Fruit fly (Drosophila melanogaster) whole organism, embryonic: ENCODE measurements around the gene Gpdh1.

Experiments used
- Awh ChIP-seq: fragments of 200-800 bp; sonication (Bioruptor generic); IDR thresholded peaks from 2 replicates; pipeline ENCODE4, ENCODE4 v1.3.6; 2022; ENCODE audit warnings: missing biosample characterization, missing genetic modification characterization
- CG10565 ChIP-seq: fragments of 200-800 bp; sonication (Bioruptor generic); optimal IDR thresholded peaks from 3 replicates; lab custom pipeline; 2016; ENCODE audit warnings: missing biosample characterization, mild to moderate bottlenecking, missing genetic modification characterization
- CG11085 ChIP-seq: fragments of 200-800 bp; sonication (Bioruptor generic); IDR thresholded peaks from 2 replicates; pipeline ENCODE4 v1.3.6; 2022; ENCODE audit warnings: missing biosample characterization, missing genetic modification characterization
- CG11723 ChIP-seq: fragments of 200-800 bp; sonication (Bioruptor generic); optimal IDR thresholded peaks from 2 replicates; lab custom pipeline; 2017; ENCODE audit warnings: missing biosample characterization, mild to moderate bottlenecking, missing genetic modification characterization
- CG17612 ChIP-seq: fragments of 200-800 bp; sonication (Bioruptor generic); IDR thresholded peaks from 2 replicates; pipeline ENCODE4 v1.3.6; 2022; ENCODE audit warnings: missing biosample characterization, missing genetic modification characterization
- CG2120 ChIP-seq: fragments of 200-800 bp; sonication (Bioruptor generic); optimal IDR thresholded peaks from 3 replicates; lab custom pipeline; 2016; ENCODE audit warnings: missing biosample characterization, missing genetic modification characterization
- CG30403 ChIP-seq: fragments of 200-800 bp; sonication (Bioruptor generic); optimal IDR thresholded peaks from 3 replicates; lab custom pipeline; 2016; ENCODE audit warnings: missing biosample characterization, missing genetic modification characterization
- CG3065 ChIP-seq: fragments of 200-800 bp; sonication (Bioruptor generic); optimal IDR thresholded peaks from 2 replicates; lab custom pipeline; 2016; ENCODE audit warnings: missing biosample characterization, missing genetic modification characterization
- CG32532 ChIP-seq: fragments of 200-800 bp; sonication (Bioruptor generic); IDR thresholded peaks from 2 replicates; pipeline ENCODE4 v1.3.6; 2022; ENCODE audit warnings: missing biosample characterization, missing genetic modification characterization
- CG32772 ChIP-seq: fragments of 200-800 bp; sonication (Bioruptor generic); IDR thresholded peaks from 2 replicates; pipeline ENCODE4 v1.3.6; 2022; ENCODE audit warnings: missing biosample characterization, missing genetic modification characterization
- CG3838 ChIP-seq: fragments of 200-800 bp; sonication (Bioruptor generic); optimal IDR thresholded peaks from 3 replicates; lab custom pipeline; 2016; ENCODE audit warnings: missing biosample characterization, missing genetic modification characterization
- CG4282 ChIP-seq: fragments of 200-800 bp; sonication (Bioruptor generic); optimal IDR thresholded peaks from 2 replicates; lab custom pipeline; 2016; ENCODE audit warnings: missing biosample characterization, missing genetic modification characterization
- CG4360 ChIP-seq: fragments of 200-800 bp; sonication (Bioruptor generic); IDR thresholded peaks from 2 replicates; pipeline ENCODE4 v1.3.6; 2022; ENCODE audit warnings: missing biosample characterization, missing genetic modification characterization
- CG4730 ChIP-seq: fragments of 200-800 bp; sonication (Bioruptor generic); IDR thresholded peaks from 2 replicates; pipeline ENCODE4 v1.3.6; 2022; ENCODE audit warnings: missing biosample characterization, missing genetic modification characterization
- CG6175 ChIP-seq: fragments of 200-800 bp; sonication (Bioruptor generic); IDR thresholded peaks from 3 replicates; pipeline ENCODE4 v1.3.6; 2022; ENCODE audit warnings: missing biosample characterization, missing genetic modification characterization
- CG6791 ChIP-seq: fragments of 200-800 bp; sonication (Bioruptor generic); IDR thresholded peaks from 3 replicates; pipeline ENCODE4 v1.3.6; 2022; ENCODE audit warnings: missing biosample characterization, missing genetic modification characterization; ENCODE audit not compliant: partially characterized antibody
- CG6813 ChIP-seq: fragments of 200-800 bp; sonication (Bioruptor generic); optimal IDR thresholded peaks from 2 replicates; lab custom pipeline; 2017; ENCODE audit warnings: missing biosample characterization, missing genetic modification characterization, mild to moderate bottlenecking, moderate library complexity, missing genetic modification reagents
- CG7556 ChIP-seq: fragments of 200-800 bp; sonication (Bioruptor generic); optimal IDR thresholded peaks from 2 replicates; lab custom pipeline; 2017; ENCODE audit warnings: missing biosample characterization, mild to moderate bottlenecking, missing genetic modification characterization
- CG9876 ChIP-seq: fragments of 200-800 bp; sonication (Bioruptor generic); optimal IDR thresholded peaks from 2 replicates; lab custom pipeline; 2016; ENCODE audit warnings: missing biosample characterization, missing genetic modification characterization
- HHEX ChIP-seq: fragments of 200-800 bp; sonication (Bioruptor generic); optimal IDR thresholded peaks from 3 replicates; lab custom pipeline; 2017; ENCODE audit warnings: missing biosample characterization, mild to moderate bottlenecking, missing genetic modification characterization, missing genetic modification reagents
- Hmx ChIP-seq: fragments of 200-800 bp; sonication (Bioruptor generic); optimal IDR thresholded peaks from 2 replicates; lab custom pipeline; 2016; ENCODE audit warnings: missing biosample characterization, missing genetic modification characterization
- Mrtf ChIP-seq: fragments of 200-800 bp; sonication (Bioruptor generic); IDR thresholded peaks from 3 replicates; pipeline ENCODE4 v1.3.6; 2022; ENCODE audit warnings: missing biosample characterization, missing genetic modification characterization
- NFAT ChIP-seq: fragments of 200-800 bp; sonication (Bioruptor generic); IDR thresholded peaks from 2 replicates; pipeline ENCODE4 v1.3.6; 2022; ENCODE audit warnings: missing biosample characterization, missing genetic modification characterization
- Rx ChIP-seq: fragments of 200-800 bp; sonication (Bioruptor generic); IDR thresholded peaks from 2 replicates; pipeline ENCODE4 v1.3.6; 2022; ENCODE audit warnings: missing biosample characterization, missing genetic modification characterization
- abd-A ChIP-seq: fragments of 200-800 bp; sonication (Bioruptor generic); optimal IDR thresholded peaks from 3 replicates; lab custom pipeline; 2019; ENCODE audit warnings: missing biosample characterization, mild to moderate bottlenecking, missing genetic modification characterization, moderate library complexity
- amos ChIP-seq: fragments of 200-800 bp; sonication (Bioruptor generic); IDR thresholded peaks from 2 replicates; pipeline ENCODE4 v1.3.6; 2022; ENCODE audit warnings: missing biosample characterization, missing genetic modification characterization; ENCODE audit not compliant: partially characterized antibody
- ase ChIP-seq: fragments of 200-800 bp; sonication (Bioruptor generic); IDR thresholded peaks from 3 replicates; pipeline ENCODE4 v1.3.6; 2022; ENCODE audit warnings: missing biosample characterization, missing genetic modification characterization
- ato ChIP-seq: fragments of 200-800 bp; sonication (Bioruptor generic); IDR thresholded peaks from 2 replicates; pipeline ENCODE4 v1.3.6; 2022; ENCODE audit warnings: missing biosample characterization, missing genetic modification characterization; ENCODE audit not compliant: partially characterized antibody
- br ChIP-seq: fragments of >200 bp; optimal IDR thresholded peaks from 2 replicates; lab custom pipeline; 2017
- btn ChIP-seq: fragments of 200-800 bp; sonication (Bioruptor generic); optimal IDR thresholded peaks from 2 replicates; lab custom pipeline; 2016; ENCODE audit warnings: missing biosample characterization, missing genetic modification characterization
- cad ChIP-seq: fragments of >200 bp; optimal IDR thresholded peaks from 2 replicates; lab custom pipeline; 2017; ENCODE audit warnings: missing biosample characterization, missing genetic modification characterization
- cg ChIP-seq: fragments of 200-800 bp; sonication (Bioruptor generic); optimal IDR thresholded peaks from 3 replicates; lab custom pipeline; 2019; ENCODE audit warnings: missing biosample characterization, mild to moderate bottlenecking, missing genetic modification characterization, moderate library complexity
- ci ChIP-seq: fragments of 200-800 bp; sonication (Bioruptor generic); IDR thresholded peaks from 3 replicates; pipeline ENCODE4 v1.3.6; 2022; ENCODE audit warnings: missing biosample characterization, missing genetic modification characterization
- crc ChIP-seq: fragments of 200-800 bp; sonication (Bioruptor generic); optimal IDR thresholded peaks from 2 replicates; lab custom pipeline; 2016; ENCODE audit warnings: missing biosample characterization, missing genetic modification characterization
- danr ChIP-seq: fragments of 200-800 bp; sonication (Bioruptor generic); IDR thresholded peaks from 2 replicates; pipeline ENCODE4 v1.3.6; 2022; ENCODE audit warnings: missing biosample characterization, missing genetic modification characterization
- en ChIP-seq: fragments of 200-800 bp; sonication (Bioruptor generic); optimal IDR thresholded peaks from 2 replicates; lab custom pipeline; 2016; ENCODE audit warnings: missing biosample characterization, missing genetic modification characterization
- esg ChIP-seq: fragments of 200-800 bp; sonication (Bioruptor generic); conservative IDR thresholded peaks from 2 replicates; pipeline ENCODE4 v1.3.6; 2022; ENCODE audit warnings: missing biosample characterization, missing genetic modification characterization
- fd3F ChIP-seq: fragments of 200-800 bp; sonication (Bioruptor generic); optimal IDR thresholded peaks from 2 replicates; lab custom pipeline; 2018; ENCODE audit warnings: missing biosample characterization, mild to moderate bottlenecking, missing genetic modification characterization, moderate library complexity
- fru ChIP-seq: fragments of >200 bp; optimal IDR thresholded peaks from 2 replicates; lab custom pipeline; 2017
- gem ChIP-seq: fragments of 200-800 bp; sonication (Bioruptor generic); optimal IDR thresholded peaks from 2 replicates; lab custom pipeline; 2019; ENCODE audit warnings: missing biosample characterization, mild to moderate bottlenecking, missing genetic modification characterization, moderate library complexity
- knrl ChIP-seq: fragments of 200-800 bp; sonication (Bioruptor generic); IDR thresholded peaks from 3 replicates; pipeline ENCODE4 v1.3.6; 2022; ENCODE audit warnings: missing biosample characterization, missing genetic modification characterization; ENCODE audit not compliant: partially characterized antibody
- maf-S ChIP-seq: fragments of 200-800 bp; sonication (Bioruptor generic); optimal IDR thresholded peaks from 2 replicates; lab custom pipeline; 2016; ENCODE audit warnings: missing biosample characterization, missing genetic modification characterization
- nmo ChIP-seq: fragments of 200-800 bp; sonication (Bioruptor generic); optimal IDR thresholded peaks from 2 replicates; lab custom pipeline; 2018; ENCODE audit warnings: missing biosample characterization, mild to moderate bottlenecking, missing genetic modification characterization, moderate library complexity
- pho ChIP-seq: fragments of 200-800 bp; sonication (Bioruptor generic); optimal IDR thresholded peaks from 2 replicates; lab custom pipeline; 2016; ENCODE audit warnings: missing biosample characterization, missing genetic modification characterization
- pros ChIP-seq: fragments of 200-800 bp; sonication (Bioruptor generic); optimal IDR thresholded peaks from 3 replicates; lab custom pipeline; 2019; ENCODE audit warnings: missing biosample characterization, mild to moderate bottlenecking, missing genetic modification characterization, moderate library complexity
- pum ChIP-seq: fragments of 200-800 bp; sonication (Bioruptor generic); optimal IDR thresholded peaks from 2 replicates; lab custom pipeline; 2016; ENCODE audit warnings: missing biosample characterization, missing genetic modification characterization
- slp2 ChIP-seq: fragments of 200-800 bp; sonication (Bioruptor generic); optimal IDR thresholded peaks from 2 replicates; lab custom pipeline; 2016; ENCODE audit warnings: missing biosample characterization, missing genetic modification characterization
- tgo ChIP-seq: fragments of 200-800 bp; sonication (Bioruptor generic); IDR thresholded peaks from 3 replicates; pipeline ENCODE4 v1.3.6; 2022; ENCODE audit warnings: missing biosample characterization, missing genetic modification characterization
- tna ChIP-seq: fragments of 200-800 bp; sonication (Bioruptor generic); IDR thresholded peaks from 2 replicates; pipeline ENCODE4 v1.3.6; 2022; ENCODE audit warnings: missing biosample characterization, missing genetic modification characterization; ENCODE audit not compliant: partially characterized antibody
- ttk ChIP-seq: fragments of 200-800 bp; sonication (Bioruptor generic); IDR thresholded peaks from 2 replicates; pipeline ENCODE4 v2.1.2; 2022; ENCODE audit warnings: missing biosample characterization, missing genetic modification characterization
- unc-4 ChIP-seq: fragments of 200-800 bp; sonication (Bioruptor generic); IDR thresholded peaks from 2 replicates; pipeline ENCODE4 v1.3.6; 2022; ENCODE audit warnings: missing biosample characterization, missing genetic modification characterization; ENCODE audit not compliant: partially characterized antibody
- wdn ChIP-seq: fragments of 200-800 bp; sonication (Bioruptor generic); IDR thresholded peaks from 2 replicates; pipeline ENCODE4 v1.3.6; 2022; ENCODE audit warnings: missing biosample characterization, missing genetic modification characterization
- zen2 ChIP-seq: fragments of 200-800 bp; sonication (Bioruptor generic); IDR thresholded peaks from 3 replicates; pipeline ENCODE4 v1.3.6; 2022; ENCODE audit warnings: missing biosample characterization, missing genetic modification characterization; ENCODE audit not compliant: partially characterized antibody

Gene Gpdh1

dm6 chr2L:5986094-5986493 lies 42.7 kb downstream of the Gpdh1 start, which contains the start of gene ifc (continued):
- TF ChIP-seq CG4282 (GFP tag; lab: Kevin White, UChicago), result peak; percentile 36
- TF ChIP-seq CG32532 (GFP tag; lab: Robert Waterston, UW), result no peak
- peak; percentile 43 for TF ChIP-seq maf-S
- no peak for TF ChIP-seq CG3065 (GFP tag; lab: Kevin White, UChicago)
- no peak for TF ChIP-seq tgo
- TF ChIP-seq btn (GFP tag; lab: Kevin White, UChicago), result no peak
- TF ChIP-seq wdn, result no peak
- peak; percentile 22 for TF ChIP-seq fd3F (GFP tag; lab: Kevin White, UChicago)
- TF ChIP-seq slp2 (GFP tag; lab: Kevin White, UChicago), result no peak
- no peak for TF ChIP-seq Mrtf
- no peak for TF ChIP-seq CG7556
- peak; percentile 63 for TF ChIP-seq CG9876 (GFP tag; lab: Kevin White, UChicago)
- no peak for TF ChIP-seq Rx (GFP tag; lab: Robert Waterston, UW)
- no peak for TF ChIP-seq CG10565 (GFP tag; lab: Kevin White, UChicago)
- TF ChIP-seq unc-4 (GFP tag; lab: Robert Waterston, UW), result no peak
- no peak for TF ChIP-seq tna (GFP tag; lab: Robert Waterston, UW)
- TF ChIP-seq gem, result no peak
- TF ChIP-seq CG3838 (GFP tag; lab: Kevin White, UChicago), result no peak
- no peak for TF ChIP-seq CG4360 (GFP tag; lab: Robert Waterston, UW)
- TF ChIP-seq ttk (GFP tag; lab: Robert Waterston, UW), result no peak
- TF ChIP-seq pum (GFP tag; lab: Kevin White, UChicago), result peak; percentile 36
- TF ChIP-seq Hmx, result no peak
- TF ChIP-seq br (lab: Kevin White, UChicago), result no peak
- peak; percentile 35 for TF ChIP-seq pho (GFP tag; lab: Kevin White, UChicago)
- no peak for TF ChIP-seq Awh (GFP tag; lab: Robert Waterston, UW)
- peak; percentile 68 for TF ChIP-seq CG30403
- peak; percentile 31 for TF ChIP-seq HHEX (GFP tag; lab: Kevin White, UChicago)
- no peak for TF ChIP-seq CG6813 (GFP tag; lab: Kevin White, UChicago)
- peak; percentile 1 for TF ChIP-seq crc
- no peak for TF ChIP-seq pros (GFP tag; lab: Kevin White, UChicago)
- peak; percentile 76 for TF ChIP-seq nmo (GFP tag; lab: Kevin White, UChicago)
- TF ChIP-seq en (GFP tag; lab: Kevin White, UChicago), result peak; percentile 1
- no peak for TF ChIP-seq amos
- TF ChIP-seq zen2 (GFP tag; lab: Robert Waterston, UW), result no peak
- no peak for TF ChIP-seq CG4730 (GFP tag; lab: Robert Waterston, UW)
- no peak for TF ChIP-seq esg (GFP tag; lab: Robert Waterston, UW)
- no peak for TF ChIP-seq CG6791 (GFP tag; lab: Robert Waterston, UW)
- TF ChIP-seq CG11085 (GFP tag; lab: Robert Waterston, UW), result no peak
- TF ChIP-seq ase, result no peak
- no peak for TF ChIP-seq ci (GFP tag; lab: Robert Waterston, UW)
- TF ChIP-seq fru (lab: Kevin White, UChicago), result no peak
- TF ChIP-seq CG6175 (GFP tag; lab: Robert Waterston, UW), result no peak
- TF ChIP-seq CG32772 (GFP tag; lab: Robert Waterston, UW), result no peak
- no peak for TF ChIP-seq cg (GFP tag; lab: Kevin White, UChicago)
- TF ChIP-seq knrl (GFP tag; lab: Robert Waterston, UW), result no peak
- TF ChIP-seq cad, result no peak
- TF ChIP-seq abd-A (tag; lab: Kevin White, UChicago), result no peak
- no peak for TF ChIP-seq CG17612
- TF ChIP-seq ato (GFP tag; lab: Robert Waterston, UW), result no peak
- peak; percentile 80 for TF ChIP-seq CG2120
- no peak for TF ChIP-seq danr (GFP tag; lab: Robert Waterston, UW)
- TF ChIP-seq CG11723 (GFP tag; lab: Kevin White, UChicago), result peak; percentile 7
- TF ChIP-seq NFAT (GFP tag; lab: Robert Waterston, UW), result no peak
